Comparison of ENCODE assay signal across 7 worm cellular contexts in genomic region chrX:12630556-12630955, ce11.
A peak's percentile ranks its signal among the peaks of the same experiment; 100 is the strongest.
TF ChIP-seq lines count a peak whose summit lies in the region.

No protein-coding gene starts in this region.

TF ChIP-seq in whole organism, L1 larva, 84 proteins besides CTCF, POLR2A, EP300 and RAD21 (continues in another document):
- TF ChIP-seq ets-5 (GFP tag; IDR thresholded peaks at IDR 0.05; lab: Robert Waterston, UW) (no peak), nhr-90 (tag; optimal IDR thresholded peaks at IDR 0.05; lab: Kevin White, UChicago; ENCODE audit: poor library complexity) (no peak), sox-4 (tag; optimal IDR thresholded peaks at IDR 0.05; lab: Kevin White, UChicago) (no peak), lin-35 (GFP tag; optimal IDR thresholded peaks at IDR 0.05; lab: Kevin White, UChicago) (peak in 1 of 2 experiments; percentile 58), blmp-1 (tag; optimal IDR thresholded peaks at IDR 0.05; lab: Kevin White, UChicago) (peak; percentile 86), egl-13 (tag; optimal IDR thresholded peaks at IDR 0.05; lab: Kevin White, UChicago) (no peak), elt-2 (tag; optimal IDR thresholded peaks at IDR 0.05; lab: Kevin White, UChicago) (peak; percentile 59), mep-1 (tag; optimal IDR thresholded peaks at IDR 0.05; lab: Kevin White, UChicago) (peak; percentile 9), ceh-88 (GFP tag; IDR thresholded peaks at IDR 0.05; lab: Robert Waterston, UW) (no peak), nhr-85 (tag; lab: Kevin White, UChicago) (peak; percentile 57), sup-37 (GFP tag; optimal IDR thresholded peaks at IDR 0.05; lab: Kevin White, UChicago) (no peak), nhr-47 (tag; optimal IDR thresholded peaks at IDR 0.05; lab: Kevin White, UChicago) (no peak), nhr-71 (tag; optimal IDR thresholded peaks at IDR 0.05; lab: Kevin White, UChicago) (peak; percentile 34)

TF ChIP-seq in whole organism, L2 larva, 48 proteins besides CTCF, POLR2A, EP300 and RAD21 (continues in another document):
- TF ChIP-seq peb-1 (tag; optimal IDR thresholded peaks at IDR 0.05; lab: Kevin White, UChicago) (no peak), blmp-1 (tag; optimal IDR thresholded peaks at IDR 0.05; lab: Kevin White, UChicago; ENCODE audit: insufficient read depth) (peak; percentile 73), nhr-6 (tag; optimal IDR thresholded peaks at IDR 0.05; lab: Kevin White, UChicago) (no peak), mdl-1 (tag; optimal IDR thresholded peaks at IDR 0.05; lab: Kevin White, UChicago) (peak; percentile 51 to 61), nhr-129 (tag; optimal IDR thresholded peaks at IDR 0.05; lab: Kevin White, UChicago) (peak; percentile 48), ztf-1 (GFP tag; conservative IDR thresholded peaks at IDR 0.05; lab: Robert Waterston, UW) (no peak), sma-3 (GFP tag; optimal IDR thresholded peaks at IDR 0.05; lab: Kevin White, UChicago) (peak; percentile 80), C34F6.9 (tag; optimal IDR thresholded peaks at IDR 0.05; lab: Kevin White, UChicago) (no peak), egl-27 (tag; optimal IDR thresholded peaks at IDR 0.05; lab: Kevin White, UChicago) (peak; percentile 13), nhr-11 (tag; optimal IDR thresholded peaks at IDR 0.05; lab: Kevin White, UChicago) (no peak), unc-39 (tag; optimal IDR thresholded peaks at IDR 0.05; lab: Kevin White, UChicago) (no peak), ceh-82 (tag; optimal IDR thresholded peaks at IDR 0.05; lab: Kevin White, UChicago) (no peak), unc-55 (GFP tag; optimal IDR thresholded peaks at IDR 0.05; lab: Kevin White, UChicago) (no peak), elt-1 (tag; optimal IDR thresholded peaks at IDR 0.05; lab: Kevin White, UChicago) (no peak)

TF ChIP-seq in whole organism, L3 larva, 47 proteins besides CTCF, POLR2A, EP300 and RAD21 (continues in another document):
- no peak for TF ChIP-seq snpc-4 (tag; optimal IDR thresholded peaks at IDR 0.05; lab: Kevin White, UChicago)
- TF ChIP-seq nhr-28 (tag; optimal IDR thresholded peaks at IDR 0.05; lab: Kevin White, UChicago) = no peak
- no peak for TF ChIP-seq nhr-76 (tag; optimal IDR thresholded peaks at IDR 0.05; lab: Kevin White, UChicago)
- peak; percentile 71 for TF ChIP-seq mdl-1 (tag; optimal IDR thresholded peaks at IDR 0.05; lab: Kevin White, UChicago)
- no peak for TF ChIP-seq nhr-12 (tag; optimal IDR thresholded peaks at IDR 0.05; lab: Kevin White, UChicago)
- TF ChIP-seq sea-2 (GFP tag; optimal IDR thresholded peaks at IDR 0.05; lab: Kevin White, UChicago) = no peak
- no peak for TF ChIP-seq skn-1 (tag; optimal IDR thresholded peaks at IDR 0.05; lab: Kevin White, UChicago)
- TF ChIP-seq ceh-16 (tag; optimal IDR thresholded peaks at IDR 0.05; lab: Kevin White, UChicago) = no peak
- TF ChIP-seq fkh-10 (GFP tag; optimal IDR thresholded peaks at IDR 0.05; lab: Kevin White, UChicago) = no peak
- peak; percentile 83 for TF ChIP-seq pqm-1 (tag; optimal IDR thresholded peaks at IDR 0.05; lab: Kevin White, UChicago)
- no peak for TF ChIP-seq daf-12 (tag; optimal IDR thresholded peaks at IDR 0.05; lab: Kevin White, UChicago)
- no peak for TF ChIP-seq ztf-11 (tag; optimal IDR thresholded peaks at IDR 0.05; lab: Kevin White, UChicago)
- no peak for TF ChIP-seq R02D3.7 (tag; optimal IDR thresholded peaks at IDR 0.05; lab: Kevin White, UChicago)
- TF ChIP-seq ceh-9 (tag; optimal IDR thresholded peaks at IDR 0.05; lab: Kevin White, UChicago) = no peak
- no peak for TF ChIP-seq ceh-82 (tag; optimal IDR thresholded peaks at IDR 0.05; lab: Kevin White, UChicago)

TF ChIP-seq in whole organism, L4 larva, 104 proteins besides CTCF, POLR2A, EP300 and RAD21 (continues in another document):
- peak; percentile 65 for TF ChIP-seq mep-1 (tag; optimal IDR thresholded peaks at IDR 0.05; lab: Kevin White, UChicago)
- TF ChIP-seq madf-9 (GFP tag; conservative IDR thresholded peaks at IDR 0.05; lab: Robert Waterston, UW) = 0 out of 2 replicates have a peak, but pooled peaks have one; percentile 32
- no peak for TF ChIP-seq nhr-42 (GFP tag; IDR thresholded peaks at IDR 0.05; lab: Robert Waterston, UW)
- peak; percentile 61; the same call in 1 of the 2 replicates for TF ChIP-seq mxl-2 (GFP tag; conservative IDR thresholded peaks at IDR 0.05; lab: Robert Waterston, UW)
- peak; percentile 92 for TF ChIP-seq hlh-11 (tag; optimal IDR thresholded peaks at IDR 0.05; lab: Kevin White, UChicago)
- TF ChIP-seq tra-1 (GFP tag; IDR thresholded peaks at IDR 0.05; lab: Robert Waterston, UW) = peak; percentile 87
- peak; percentile 37 for TF ChIP-seq nhr-25 (tag; optimal IDR thresholded peaks at IDR 0.05; lab: Kevin White, UChicago; ENCODE audit: borderline replicate concordance, insufficient read depth)
- TF ChIP-seq lsy-2 (tag; optimal IDR thresholded peaks at IDR 0.05; lab: Kevin White, UChicago) = peak in 1 of 2 experiments; percentile 31
- TF ChIP-seq aha-1 (tag; lab: Kevin White, UChicago) = peak; percentile 97
- no peak for TF ChIP-seq Y48G9A.11 (GFP tag; IDR thresholded peaks at IDR 0.05; lab: Robert Waterston, UW)
- TF ChIP-seq jun-1 (tag; optimal IDR thresholded peaks at IDR 0.05; lab: Kevin White, UChicago) = peak; percentile 20
- TF ChIP-seq daf-19 (GFP tag; conservative IDR thresholded peaks at IDR 0.05; lab: Robert Waterston, UW) = no peak
- TF ChIP-seq nhr-41 (GFP tag; IDR thresholded peaks at IDR 0.05; lab: Robert Waterston, UW) = 0 out of 2 replicates have a peak, but pooled peaks have one; percentile 23

TF ChIP-seq in whole organism, late embryonic, 69 proteins besides CTCF, POLR2A, EP300 and RAD21:
- no peak for TF ChIP-seq ceh-19 (GFP tag; optimal IDR thresholded peaks at IDR 0.05; lab: Kevin White, UChicago)
- no peak for TF ChIP-seq syd-9 (tag; optimal IDR thresholded peaks at IDR 0.05; lab: Kevin White, UChicago)
- TF ChIP-seq nfya-1 (tag; optimal IDR thresholded peaks at IDR 0.05; lab: Kevin White, UChicago) = no peak
- TF ChIP-seq ceh-34 (tag; optimal IDR thresholded peaks at IDR 0.05; lab: Kevin White, UChicago) = no peak
- TF ChIP-seq elt-2 (tag; optimal IDR thresholded peaks at IDR 0.05; lab: Kevin White, UChicago) = peak; percentile 46
- no peak for TF ChIP-seq gmeb-2 (tag; optimal IDR thresholded peaks at IDR 0.05; lab: Kevin White, UChicago)
- TF ChIP-seq ttx-3 (tag; optimal IDR thresholded peaks at IDR 0.05; lab: Kevin White, UChicago) = no peak
- TF ChIP-seq pqm-1 (tag; optimal IDR thresholded peaks at IDR 0.05; lab: Kevin White, UChicago) = peak; percentile 14
TF ChIP-seq in whole organism, late embryonic: peak in this region for 2.

TF ChIP-seq in whole organism, midembryonic, 9 proteins besides CTCF, POLR2A, EP300 and RAD21:
- TF ChIP-seq flt-1 (GFP tag; IDR thresholded peaks at IDR 0.05; lab: Robert Waterston, UW) = no peak
- TF ChIP-seq tab-1 (GFP tag; IDR thresholded peaks at IDR 0.05; lab: Robert Waterston, UW) = 0 out of 2 replicates have a peak, but pooled peaks have one; percentile 10
- TF ChIP-seq ztf-29 (GFP tag; IDR thresholded peaks at IDR 0.05; lab: Robert Waterston, UW) = no peak
- TF ChIP-seq T22C8.4 (GFP tag; IDR thresholded peaks at IDR 0.05; lab: Robert Waterston, UW) = no peak
- no peak for TF ChIP-seq med-1 (GFP tag; optimal IDR thresholded peaks at IDR 0.05; lab: Kevin White, UChicago; ENCODE audit: insufficient read depth)
- TF ChIP-seq klf-2 (GFP tag; conservative IDR thresholded peaks at IDR 0.05; lab: Robert Waterston, UW) = no peak

TF ChIP-seq in whole organism, young adult, 124 proteins besides CTCF, POLR2A, EP300 and RAD21 (continues in another document):
- TF ChIP-seq let-526 (GFP tag; IDR thresholded peaks at IDR 0.05; lab: Robert Waterston, UW) = 0 out of 2 replicates have a peak, but pooled peaks have one; percentile 63
- no peak for TF ChIP-seq ceh-58 (GFP tag; IDR thresholded peaks at IDR 0.05; lab: Robert Waterston, UW)
- no peak for TF ChIP-seq attf-3 (GFP tag; conservative IDR thresholded peaks at IDR 0.05; lab: Robert Waterston, UW)
- TF ChIP-seq ccch-3 (GFP tag; optimal IDR thresholded peaks at IDR 0.05; lab: Kevin White, UChicago) = no peak
- no peak for TF ChIP-seq F33H1.4 (GFP tag; IDR thresholded peaks at IDR 0.05; lab: Robert Waterston, UW)
- no peak for TF ChIP-seq mel-28 (tag; optimal IDR thresholded peaks at IDR 0.05; lab: Kevin White, UChicago; ENCODE audit: borderline replicate concordance)
- 0 out of 2 replicates have a peak, but pooled peaks have one; percentile 36 for TF ChIP-seq ztf-25 (GFP tag; IDR thresholded peaks at IDR 0.05; lab: Robert Waterston, UW)
- no peak for TF ChIP-seq ceh-27 (GFP tag; optimal IDR thresholded peaks at IDR 0.05; lab: Kevin White, UChicago)
- TF ChIP-seq zfh-2 (GFP tag; conservative IDR thresholded peaks at IDR 0.05; lab: Robert Waterston, UW) = no peak; the same call in 1 of the 2 replicates
- 0 out of 2 replicates have a peak, but pooled peaks have one; percentile 40 for TF ChIP-seq mcd-1 (GFP tag; IDR thresholded peaks at IDR 0.05; lab: Robert Waterston, UW)
- TF ChIP-seq chd-7 (tag; optimal IDR thresholded peaks at IDR 0.05; lab: Kevin White, UChicago) = no peak
- 0 out of 2 replicates have a peak, but pooled peaks have one; percentile 39 for TF ChIP-seq Y95B8A.8 (GFP tag; IDR thresholded peaks at IDR 0.05; lab: Robert Waterston, UW)
- TF ChIP-seq ztf-26 (tag; optimal IDR thresholded peaks at IDR 0.05; lab: Kevin White, UChicago) = peak; percentile 62
- no peak for TF ChIP-seq lsl-1 (GFP tag; optimal IDR thresholded peaks at IDR 0.05; lab: Kevin White, UChicago)
- TF ChIP-seq him-1 (tag; optimal IDR thresholded peaks at IDR 0.05; lab: Kevin White, UChicago) = no peak
- no peak for TF ChIP-seq aptf-3 (GFP tag; IDR thresholded peaks at IDR 0.05; lab: Robert Waterston, UW)
- TF ChIP-seq B0336.3 (GFP tag; IDR thresholded peaks at IDR 0.05; lab: Robert Waterston, UW) = peak; percentile 38; the same call in 1 of the 2 replicates
- TF ChIP-seq madf-8 (GFP tag; conservative IDR thresholded peaks at IDR 0.05; lab: Robert Waterston, UW) = no peak
- no peak for TF ChIP-seq hmg-20 (GFP tag; IDR thresholded peaks at IDR 0.05; lab: Robert Waterston, UW)
- no peak for TF ChIP-seq bed-2 (GFP tag; IDR thresholded peaks at IDR 0.05; lab: Robert Waterston, UW)
- TF ChIP-seq nhr-90 (tag; optimal IDR thresholded peaks at IDR 0.05; lab: Kevin White, UChicago) = peak; percentile 28
- TF ChIP-seq egl-44 (GFP tag; IDR thresholded peaks at IDR 0.05; lab: Robert Waterston, UW) = 0 out of 2 replicates have a peak, but pooled peaks have one; percentile 24
- peak; percentile 36 for TF ChIP-seq lin-40 (tag; optimal IDR thresholded peaks at IDR 0.05; lab: Kevin White, UChicago)
- peak; percentile 20 for TF ChIP-seq tbp1 (GFP tag; optimal IDR thresholded peaks at IDR 0.05; lab: Kevin White, UChicago)
- TF ChIP-seq ceh-40 (GFP tag; IDR thresholded peaks at IDR 0.05; lab: Robert Waterston, UW) = 0 out of 2 replicates have a peak, but pooled peaks have one; percentile 16
- TF ChIP-seq lin-26 (GFP tag; IDR thresholded peaks at IDR 0.05; lab: Robert Waterston, UW) = 0 out of 2 replicates have a peak, but pooled peaks have one; percentile 56
- no peak for TF ChIP-seq rec-8 (tag; optimal IDR thresholded peaks at IDR 0.05; lab: Kevin White, UChicago)
- TF ChIP-seq snpc-3.4 (tag; optimal IDR thresholded peaks at IDR 0.05; lab: Kevin White, UChicago) = no peak
- TF ChIP-seq ekl-4 (GFP tag; IDR thresholded peaks at IDR 0.05; lab: Robert Waterston, UW) = no peak
